Fruit fly (Drosophila melanogaster): ENCODE measurements around the gene CG34167.

- TF ChIP-seq CG34376 (GFP tag; optimal IDR thresholded peaks at IDR 0.05) (no peak), CG4360 (GFP tag; IDR thresholded peaks at IDR 0.05) (no peak), CG7372 (GFP tag; IDR thresholded peaks at IDR 0.05) (no peak), ro (GFP tag; IDR thresholded peaks at IDR 0.05) (no peak)
Observed at dm6 chr2L:15957558-15957957, 45.9 kb downstream of the CG34167 start, which contains the start of gene CG18063.
